Worm (Caenorhabditis elegans): ENCODE measurements around the gene C29F9.12.

C29F9.12 gene

DNA sequence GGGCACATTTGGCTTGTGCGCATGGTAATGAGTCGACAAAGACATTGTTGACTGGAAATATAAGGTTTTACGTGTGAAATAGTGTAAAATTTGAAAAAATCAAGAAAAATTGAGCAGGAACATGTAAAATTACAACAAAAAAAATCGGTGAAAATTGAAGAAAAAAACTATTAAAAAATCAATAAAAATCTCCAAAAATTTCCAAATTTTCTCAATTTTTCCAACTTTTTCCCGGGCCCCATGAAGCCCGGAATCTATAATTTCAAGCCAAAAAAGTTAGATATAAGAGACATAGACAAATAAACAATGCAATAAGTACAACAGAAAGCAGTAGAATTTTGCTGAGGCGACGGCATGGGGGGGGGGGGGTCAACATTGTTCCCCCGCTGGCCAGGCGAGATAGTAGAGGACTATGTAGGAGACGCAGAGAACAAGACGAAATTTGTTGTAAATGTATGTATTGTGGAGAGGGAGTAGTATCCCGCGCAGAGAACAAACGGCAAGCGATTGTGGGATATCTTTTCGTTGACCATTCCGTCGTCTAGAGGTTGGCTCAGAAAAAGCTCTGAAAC, 27.0 kb downstream of the C29F9.12 start, which contains the start of gene pat-4 (continued):
- TF ChIP-seq odd-2 (tag; optimal IDR thresholded peaks at IDR 0.05) (no peak), ets-4 (tag; optimal IDR thresholded peaks at IDR 0.05) (no peak), eyg-1 (tag; optimal IDR thresholded peaks at IDR 0.05) (no peak), pqm-1 (tag; optimal IDR thresholded peaks at IDR 0.05) (no peak), pha-2 (tag; optimal IDR thresholded peaks at IDR 0.05) (no peak), ceh-45 (GFP tag; IDR thresholded peaks at IDR 0.05) (no peak), pax-1 (tag; optimal IDR thresholded peaks at IDR 0.05) (no peak), hlh-6 (tag; optimal IDR thresholded peaks at IDR 0.05) (peak; percentile 55), ceh-30 (tag; optimal IDR thresholded peaks at IDR 0.05) (no peak), tbx-7 (tag; optimal IDR thresholded peaks at IDR 0.05) (no peak), hlh-8 (tag; optimal IDR thresholded peaks at IDR 0.05) (no peak), gmeb-2 (tag; optimal IDR thresholded peaks at IDR 0.05) (no peak), sox-2 (GFP tag; IDR thresholded peaks at IDR 0.05) (peak; percentile 48), hlh-13 (GFP tag; optimal IDR thresholded peaks at IDR 0.05) (no peak), tbx-2 (tag; optimal IDR thresholded peaks at IDR 0.05) (peak; percentile 51), unc-86 (tag; optimal IDR thresholded peaks at IDR 0.05) (no peak), unc-3 (GFP tag; conservative IDR thresholded peaks at IDR 0.05) (no peak), unc-3 (tag; optimal IDR thresholded peaks at IDR 0.05) (no peak), rnt-1 (tag; optimal IDR thresholded peaks at IDR 0.05) (peak; percentile 3), ceh-22 (tag; optimal IDR thresholded peaks at IDR 0.05) (no peak), ceh-24 (tag; optimal IDR thresholded peaks at IDR 0.05) (no peak), pros-1 (tag; optimal IDR thresholded peaks at IDR 0.05) (no peak), dve-1 (tag; optimal IDR thresholded peaks at IDR 0.05) (no peak), fax-1 (tag; optimal IDR thresholded peaks at IDR 0.05) (no peak), che-1 (tag; optimal IDR thresholded peaks at IDR 0.05) (no peak), hlh-15 (tag; optimal IDR thresholded peaks at IDR 0.05) (no peak), fkh-10 (GFP tag; optimal IDR thresholded peaks at IDR 0.05) (no peak), pha-4 (tag; optimal IDR thresholded peaks at IDR 0.05) (no peak), ref-2 (tag; optimal IDR thresholded peaks at IDR 0.05) (peak; percentile 45), lim-6 (tag; optimal IDR thresholded peaks at IDR 0.05) (no peak), dmd-4 (tag; optimal IDR thresholded peaks at IDR 0.05; ENCODE audit: borderline replicate concordance) (no peak), K02D7.2 (tag; optimal IDR thresholded peaks at IDR 0.05) (no peak), ceh-14 (tag; optimal IDR thresholded peaks at IDR 0.05) (no peak), ceh-48 (tag; optimal IDR thresholded peaks at IDR 0.05) (no peak), elt-4 (tag; optimal IDR thresholded peaks at IDR 0.05) (no peak), ceh-31 (tag; optimal IDR thresholded peaks at IDR 0.05) (no peak), madf-2 (tag; optimal IDR thresholded peaks at IDR 0.05) (no peak), npax-4 (tag; optimal IDR thresholded peaks at IDR 0.05) (no peak), ceh-19 (GFP tag; optimal IDR thresholded peaks at IDR 0.05) (peak; percentile 53), T23F11.4 (GFP tag; optimal IDR thresholded peaks at IDR 0.05) (no peak), ahr-1 (tag; optimal IDR thresholded peaks at IDR 0.05) (no peak)

- TF ChIP-seq ets-4 (tag; optimal IDR thresholded peaks at IDR 0.05) (no peak), elt-4 (tag; optimal IDR thresholded peaks at IDR 0.05) (no peak), pha-2 (tag; optimal IDR thresholded peaks at IDR 0.05) (no peak), lin-11 (tag; optimal IDR thresholded peaks at IDR 0.05) (no peak), nhr-232 (tag; optimal IDR thresholded peaks at IDR 0.05) (no peak), K09A11.1 (tag; optimal IDR thresholded peaks at IDR 0.05; ENCODE audit: insufficient read depth) (no peak), pat-9 (tag; optimal IDR thresholded peaks at IDR 0.05) (no peak), C38D4.7 (GFP tag; optimal IDR thresholded peaks at IDR 0.05) (no peak), hlh-30 (tag; optimal IDR thresholded peaks at IDR 0.05; ENCODE audit: insufficient read depth) (no peak), dve-1 (tag; optimal IDR thresholded peaks at IDR 0.05) (no peak), che-1 (tag; optimal IDR thresholded peaks at IDR 0.05) (no peak), unc-3 (GFP tag; conservative IDR thresholded peaks at IDR 0.05) (no peak), unc-3 (tag; optimal IDR thresholded peaks at IDR 0.05) (no peak)
Measured at ce11 chrIII:92247-92646, 29.6 kb downstream of the C29F9.12 start.
